Fruit fly (Drosophila melanogaster) whole organism, wandering third instar larva: ENCODE measurements around the gene Mtch.
A peak's percentile ranks its signal among the peaks of the same experiment; 100 is the strongest.

ENCODE experiments used
- Abd-B ChIP-seq: fragments of >200 bp; optimal IDR thresholded peaks from 2 replicates; lab custom pipeline; 2017; ENCODE audit warnings: missing biosample characterization, missing genetic modification characterization
- CG32264 ChIP-seq: fragments of 200-800 bp; sonication (Bioruptor generic); optimal IDR thresholded peaks from 2 replicates; lab custom pipeline; 2016; ENCODE audit warnings: missing biosample characterization, missing genetic modification characterization
- CG9705 ChIP-seq: fragments of 200-800 bp; sonication (Bioruptor generic); optimal IDR thresholded peaks from 2 replicates; lab custom pipeline; 2018; ENCODE audit warnings: missing biosample characterization, mild to moderate bottlenecking, missing genetic modification characterization
- Dfd ChIP-seq: fragments of >200 bp; optimal IDR thresholded peaks from 2 replicates; lab custom pipeline; 2017; ENCODE audit warnings: missing biosample characterization, missing genetic modification characterization
- Dif ChIP-seq: fragments of 200-275, 200-300 bp; sonication (Bioruptor generic); optimal IDR thresholded peaks from 2 replicates; lab custom pipeline; 2018; ENCODE audit warnings: missing biosample characterization, missing genetic modification characterization; ENCODE audit not compliant: partially characterized antibody
- GATAd ChIP-seq: sonication (Bioruptor generic); optimal IDR thresholded peaks from 2 replicates; lab custom pipeline; 2016; ENCODE audit warnings: missing biosample characterization, missing genetic modification characterization
- HLH106 ChIP-seq: fragments of 200-800 bp; optimal IDR thresholded peaks from 3 replicates; lab custom pipeline; 2019; ENCODE audit warnings: missing biosample characterization, mild to moderate bottlenecking, missing genetic modification characterization, moderate library complexity
- Hnf4 ChIP-seq: fragments of 200-800 bp; sonication (Bioruptor generic); optimal IDR thresholded peaks from 2 replicates; lab custom pipeline; 2016; ENCODE audit warnings: missing biosample characterization, mild to moderate bottlenecking, missing genetic modification characterization
- Hr83 ChIP-seq: fragments of 200-300 bp; sonication (Bioruptor generic); optimal IDR thresholded peaks from 2 replicates; lab custom pipeline; 2016; ENCODE audit warnings: missing biosample characterization, mild to moderate bottlenecking, missing genetic modification characterization, moderate library complexity; ENCODE audit not compliant: poor library complexity, severe bottlenecking
- Jra ChIP-seq: sonication (Bioruptor generic); optimal IDR thresholded peaks from 2 replicates; lab custom pipeline; 2016; ENCODE audit warnings: missing biosample characterization, missing genetic modification characterization
- Mio ChIP-seq: sonication (Bioruptor generic); optimal IDR thresholded peaks from 2 replicates; lab custom pipeline; 2016; ENCODE audit warnings: missing biosample characterization, missing genetic modification characterization
- Myc ChIP-seq: fragments of >200 bp; optimal IDR thresholded peaks from 2 replicates; lab custom pipeline; 2017
- Rel ChIP-seq, 2 experiments: fragments of 200-800 bp; sonication (Bioruptor generic) in 1 of 2; optimal IDR thresholded peaks; 2 replicates in 1 of 2; 3 replicates in 1 of 2; lab custom pipeline; 2016 to 2019; ENCODE audit warnings: mild to moderate bottlenecking in 2 of 2, missing biosample characterization in 2 of 2, missing genetic modification characterization in 2 of 2, moderate library complexity in 1 of 2
- Sp1 ChIP-seq: fragments of 200-800 bp; sonication (Bioruptor generic); optimal IDR thresholded peaks from 3 replicates; lab custom pipeline; 2019; ENCODE audit warnings: missing biosample characterization, mild to moderate bottlenecking, missing genetic modification characterization, moderate library complexity
- Vsx2 ChIP-seq: fragments of 200-300, 225-300 bp; sonication (Bioruptor generic); optimal IDR thresholded peaks from 2 replicates; lab custom pipeline; 2018; ENCODE audit warnings: missing biosample characterization, missing genetic modification characterization; ENCODE audit not compliant: partially characterized antibody
- br ChIP-seq: fragments of 200-800 bp; sonication (Bioruptor generic); optimal IDR thresholded peaks from 2 replicates; lab custom pipeline; 2016; ENCODE audit warnings: missing biosample characterization, missing genetic modification characterization
- brk ChIP-seq: fragments of 200-800 bp; sonication (Bioruptor generic); optimal IDR thresholded peaks from 2 replicates; lab custom pipeline; 2016; ENCODE audit warnings: missing biosample characterization, mild to moderate bottlenecking, missing genetic modification characterization
- dl ChIP-seq, 2 experiments: fragments of 175-275, 200-275 bp in 1 of 2; fragments of 200-275 bp in 1 of 2; sonication (Bioruptor generic); optimal IDR thresholded peaks; lab custom pipeline; 2018; ENCODE audit warnings: mild to moderate bottlenecking in 2 of 2, missing biosample characterization in 2 of 2, missing genetic modification characterization in 2 of 2, moderate library complexity in 2 of 2; ENCODE audit not compliant: partially characterized antibody in 2 of 2, insufficient read depth in 1 of 2
- dsf ChIP-seq: sonication (Bioruptor generic); optimal IDR thresholded peaks from 2 replicates; lab custom pipeline; 2016; ENCODE audit warnings: missing biosample characterization, missing genetic modification characterization, borderline replicate concordance
- ey ChIP-seq: fragments of 200-800 bp; sonication (Bioruptor generic); optimal IDR thresholded peaks from 2 replicates; lab custom pipeline; 2016; ENCODE audit warnings: missing biosample characterization, missing genetic modification characterization
- foxo ChIP-seq, 2 experiments: fragments of 200-800 bp; sonication (Bioruptor generic); optimal IDR thresholded peaks; 2 replicates in 1 of 2; 3 replicates in 1 of 2; lab custom pipeline; 2016 to 2017; ENCODE audit warnings: missing biosample characterization in 2 of 2, missing genetic modification characterization in 2 of 2
- fru ChIP-seq: fragments of 200-800 bp; sonication (Bioruptor generic); optimal IDR thresholded peaks from 3 replicates; lab custom pipeline; 2016; ENCODE audit warnings: missing biosample characterization, mild to moderate bottlenecking, missing genetic modification characterization
- h ChIP-seq: fragments of 200-800 bp; sonication (Bioruptor generic); optimal IDR thresholded peaks from 3 replicates; lab custom pipeline; 2016; ENCODE audit warnings: missing biosample characterization, mild to moderate bottlenecking, missing genetic modification characterization
- pan ChIP-seq: fragments of >200 bp; optimal IDR thresholded peaks from 2 replicates; lab custom pipeline; 2017
- psq ChIP-seq: fragments of 200-800 bp; sonication (Bioruptor generic); optimal IDR thresholded peaks from 3 replicates; lab custom pipeline; 2017; ENCODE audit warnings: missing biosample characterization, mild to moderate bottlenecking, missing genetic modification characterization, moderate library complexity
- sage ChIP-seq: fragments of 200-800 bp; sonication (Bioruptor generic); optimal IDR thresholded peaks from 2 replicates; lab custom pipeline; 2016; ENCODE audit warnings: missing biosample characterization, mild to moderate bottlenecking, missing genetic modification characterization
- sv ChIP-seq: fragments of 200-800 bp; sonication (Bioruptor generic); optimal IDR thresholded peaks from 3 replicates; lab custom pipeline; 2016; ENCODE audit warnings: missing biosample characterization, missing genetic modification characterization
- tai ChIP-seq: sonication (Bioruptor generic); optimal IDR thresholded peaks from 2 replicates; lab custom pipeline; 2016; ENCODE audit warnings: missing biosample characterization, missing genetic modification characterization
- usp ChIP-seq: fragments of >200 bp; optimal IDR thresholded peaks from 2 replicates; lab custom pipeline; 2017; ENCODE audit warnings: missing biosample characterization, missing genetic modification characterization
- woc ChIP-seq: sonication (Bioruptor generic); optimal IDR thresholded peaks from 2 replicates; lab custom pipeline; 2016; ENCODE audit warnings: missing biosample characterization, mild to moderate bottlenecking, missing genetic modification characterization

Gene Mtch

dm6 chr3L:140838-141559 is 43.4 kb upstream of the Mtch start:
- peak; percentile 37 for TF ChIP-seq brk (GFP tag; lab: Kevin White, UChicago)
- no peak for TF ChIP-seq Rel (GFP tag; optimal IDR thresholded peaks at IDR 0.05; lab: Kevin White, UChicago)
- peak; percentile 91 for TF ChIP-seq Rel (tag; optimal IDR thresholded peaks at IDR 0.05; lab: Kevin White, UChicago)
- peak in 1 of 2 experiments; percentile 82 for TF ChIP-seq dl (GFP tag; optimal IDR thresholded peaks at IDR 0.05; lab: Kevin White, UChicago; ENCODE audit: insufficient read depth in 1 of 2, partially characterized antibody in 2 of 2)
- no peak for TF ChIP-seq fru
- no peak for TF ChIP-seq dsf (GFP tag; lab: Kevin White, UChicago)
- TF ChIP-seq Hr83 (GFP tag; lab: Kevin White, UChicago), result peak; percentile 11
- TF ChIP-seq psq (GFP tag; lab: Kevin White, UChicago), result peak; percentile 47
- TF ChIP-seq pan, result no peak
- TF ChIP-seq Dif, result peak; percentile 87
- peak; percentile 84 for TF ChIP-seq Vsx2
- TF ChIP-seq woc (GFP tag; lab: Kevin White, UChicago), result peak; percentile 24

DNA sequence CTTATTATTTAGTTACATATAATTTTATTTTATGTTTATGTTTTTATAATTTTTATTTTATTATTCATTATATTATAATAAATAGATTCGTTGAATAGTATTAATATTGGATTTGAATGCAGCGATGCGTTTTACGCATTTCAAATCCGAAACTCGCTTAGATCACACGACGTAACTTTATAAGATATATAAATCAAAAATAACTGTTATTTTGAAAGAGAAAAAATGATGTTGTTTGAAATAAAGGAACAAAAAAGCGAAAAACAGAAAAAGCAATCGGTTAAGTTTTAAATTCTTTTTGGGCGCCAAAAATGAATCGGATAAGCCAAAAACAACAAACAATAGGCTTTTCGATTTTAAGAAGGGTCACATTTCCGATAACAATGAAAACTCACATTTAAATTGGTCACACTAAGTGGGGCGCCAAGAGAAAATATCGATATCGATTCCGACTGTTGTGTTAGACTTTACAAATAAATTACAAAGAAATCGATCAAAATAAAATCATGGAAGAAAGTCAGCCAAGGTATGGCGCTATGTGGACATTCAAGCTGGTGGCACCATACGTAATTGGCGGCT is 38.3 kb upstream of the Mtch start, which contains the start of gene CG6845:
CG6845 (plus strand) TSS at position 436 of the 579 bp plus-strand sequence.
- TF ChIP-seq Rel (GFP tag; optimal IDR thresholded peaks at IDR 0.05; lab: Kevin White, UChicago) (no peak), Rel (tag; optimal IDR thresholded peaks at IDR 0.05; lab: Kevin White, UChicago) (peak; percentile 13), sage (GFP tag; lab: Kevin White, UChicago) (peak; percentile 45), woc (GFP tag; lab: Kevin White, UChicago) (no peak)

- TF ChIP-seq dl (GFP tag; optimal IDR thresholded peaks at IDR 0.05; lab: Kevin White, UChicago; ENCODE audit: insufficient read depth in 1 of 2, partially characterized antibody in 2 of 2) (no peak), Mio (GFP tag; lab: Kevin White, UChicago) (no peak), Myc (no peak), foxo (GFP tag; optimal IDR thresholded peaks at IDR 0.05; lab: Kevin White, UChicago) (no peak), GATAd (GFP tag; lab: Kevin White, UChicago) (no peak), brk (GFP tag; lab: Kevin White, UChicago) (no peak), sv (GFP tag; lab: Kevin White, UChicago) (no peak), Sp1 (GFP tag; lab: Kevin White, UChicago) (no peak), Abd-B (GFP tag; lab: Kevin White, UChicago) (no peak), tai (GFP tag; lab: Kevin White, UChicago) (no peak), dsf (GFP tag; lab: Kevin White, UChicago) (no peak), br (GFP tag; lab: Kevin White, UChicago) (no peak), woc (GFP tag; lab: Kevin White, UChicago) (no peak), sage (GFP tag; lab: Kevin White, UChicago) (no peak), Jra (GFP tag; lab: Kevin White, UChicago) (no peak), CG32264 (GFP tag; lab: Kevin White, UChicago) (no peak), Dfd (GFP tag; lab: Kevin White, UChicago) (no peak), usp (GFP tag; lab: Kevin White, UChicago) (no peak), Hnf4 (no peak)
- TF ChIP-seq, all 38 proteins: peak for 0
Observed at dm6 chr3L:152489-152888, 31.9 kb upstream of the Mtch start, which contains the start of the genes Dic61B and p130CAS. Dic61B (minus strand) TSS chr3L:152589. p130CAS (plus strand) TSS chr3L:152884.

DNA sequence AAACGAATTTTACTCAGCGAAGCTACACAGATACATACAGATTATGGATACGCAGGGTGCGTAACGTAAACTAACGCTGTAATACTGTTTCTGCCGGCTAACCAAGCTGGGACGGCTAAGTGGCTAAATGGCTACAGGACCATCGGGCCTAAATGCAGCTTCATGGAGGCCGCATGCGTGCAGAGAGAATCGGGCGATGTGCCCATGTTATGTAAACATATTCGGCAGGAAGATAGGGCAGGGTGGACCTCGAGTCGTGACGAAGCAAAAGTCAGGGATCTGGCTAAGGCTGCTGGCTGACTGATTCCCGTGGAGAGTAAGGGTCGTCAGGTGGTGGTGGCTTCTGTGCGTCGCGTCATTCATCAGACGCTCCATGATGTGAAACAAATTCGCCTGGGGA is 30.8 kb upstream of the Mtch start:
- TF ChIP-seq foxo (GFP tag; optimal IDR thresholded peaks at IDR 0.05; lab: Kevin White, UChicago) (no peak), h (GFP tag; lab: Kevin White, UChicago) (no peak), ey (GFP tag; lab: Kevin White, UChicago) (no peak), CG32264 (GFP tag; lab: Kevin White, UChicago) (no peak), Jra (GFP tag; lab: Kevin White, UChicago) (no peak), woc (GFP tag; lab: Kevin White, UChicago) (no peak), usp (GFP tag; lab: Kevin White, UChicago) (no peak), Abd-B (GFP tag; lab: Kevin White, UChicago) (no peak), Mio (GFP tag; lab: Kevin White, UChicago) (no peak), CG9705 (GFP tag; lab: Kevin White, UChicago) (no peak), HLH106 (tag; lab: Kevin White, UChicago) (no peak), sage (GFP tag; lab: Kevin White, UChicago) (no peak)
